Fruit fly (Drosophila melanogaster) whole organism: Measurements from ENCODE around the gene CG43074.

Source experiments
- EcR ChIP-seq, 2 experiments: fragments of >200 bp; optimal IDR thresholded peaks; 2 replicates each; lab custom pipeline; 2017; ENCODE audit warnings: missing biosample characterization in 2 of 2, missing genetic modification characterization in 2 of 2, missing genetic modification reagents in 2 of 2
- psq ChIP-seq: fragments of >200 bp; optimal IDR thresholded peaks from 2 replicates; lab custom pipeline; 2017

DNA sequence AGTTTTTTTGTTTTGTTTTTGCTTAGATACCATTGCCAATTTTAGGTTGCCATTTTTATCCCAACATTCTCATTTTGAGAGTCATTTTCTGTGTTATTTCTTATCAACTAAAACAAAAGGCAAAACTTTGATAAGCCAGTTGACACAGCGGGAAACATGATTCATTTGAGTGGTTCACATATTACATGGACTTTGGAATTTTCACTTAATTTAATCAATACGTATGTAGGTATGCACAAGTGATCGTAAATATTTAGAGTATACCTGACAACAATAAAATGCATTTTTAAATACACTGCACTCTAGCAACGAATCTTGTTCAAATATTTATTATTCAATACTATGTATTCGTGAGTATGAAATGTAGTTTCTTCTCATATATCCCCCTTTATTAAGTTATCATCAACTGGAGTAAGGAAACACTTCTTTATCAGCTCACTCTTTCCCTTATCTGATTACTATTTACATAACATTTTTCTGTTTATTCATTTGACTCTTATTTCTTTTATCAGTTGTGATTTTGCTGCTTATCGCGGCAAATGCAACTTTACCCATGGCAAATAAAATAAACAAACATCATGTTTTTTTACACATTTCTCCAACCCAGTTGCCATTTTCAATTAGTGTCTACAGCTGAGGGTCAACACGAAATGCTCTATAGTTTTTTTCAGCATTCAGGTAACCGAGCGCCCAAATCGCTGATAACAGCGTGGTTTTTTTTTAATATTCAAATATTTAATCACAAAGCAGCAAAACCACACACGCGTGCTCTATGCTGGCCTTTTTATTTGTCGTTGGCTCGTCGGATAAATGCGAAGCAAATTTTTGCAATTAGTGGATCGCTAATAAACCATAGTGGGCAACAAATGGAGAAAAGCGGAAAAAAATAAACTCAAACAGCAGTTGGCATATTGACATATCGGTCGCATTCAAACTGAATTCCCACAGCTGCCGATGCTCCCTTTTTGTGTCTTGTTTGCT is 34.3 kb upstream of the CG43074 start:
- TF ChIP-seq psq (lab: Kevin White, UChicago) (no peak), EcR (GFP tag; optimal IDR thresholded peaks at IDR 0.05; lab: Kevin White, UChicago) (no peak)
